Worm (Caenorhabditis elegans) whole organism, L4 larva: ENCODE data around the gene slc-25A29.

Source experiments
- D1046.2 ChIP-seq: fragments of 200-800 bp; sonication (Bioruptor generic); IDR thresholded peaks from 2 replicates; pipeline ENCODE4 v1.3.6; 2022; ENCODE audit warnings: missing genetic modification characterization, missing compliant biosample characterization
- F44E2.7 ChIP-seq: fragments of 200-800 bp; sonication (Bioruptor generic); IDR thresholded peaks from 2 replicates; pipeline ENCODE4 v2.1.2; 2022; ENCODE audit warnings: missing genetic modification characterization, missing compliant biosample characterization
- Y48G9A.11 ChIP-seq: fragments of 200-800 bp; sonication (Bioruptor generic); IDR thresholded peaks from 2 replicates; pipeline ENCODE4 v1.3.6; 2022; ENCODE audit warnings: missing genetic modification reagents, missing genetic modification characterization, missing compliant biosample characterization
- Y5F2A.4 ChIP-seq: fragments of 200-800 bp; sonication (Bioruptor generic); optimal IDR thresholded peaks from 2 replicates; lab custom pipeline; 2018; ENCODE audit warnings: mild to moderate bottlenecking, missing genetic modification characterization, missing compliant biosample characterization
- Y75B8A.6 ChIP-seq: fragments of 200-800 bp; sonication (Bioruptor generic); IDR thresholded peaks from 2 replicates; pipeline ENCODE4 v1.3.6; 2022; ENCODE audit warnings: missing genetic modification reagents, missing genetic modification characterization, missing compliant biosample characterization
- aha-1 ChIP-seq: fragments of 150-350 bp; peaks from one replicate; lab custom pipeline; 2014; ENCODE audit warnings: missing biosample characterization, missing genetic modification characterization
- aly-2 ChIP-seq: sonication (generic microtip); optimal IDR thresholded peaks from 2 replicates; lab custom pipeline; 2018; ENCODE audit warnings: missing biosample characterization, missing genetic modification characterization
- arid-1 ChIP-seq: fragments of 200-800 bp; sonication (Bioruptor generic); conservative IDR thresholded peaks from 2 replicates; pipeline ENCODE4 v1.3.6; 2022; ENCODE audit warnings: missing genetic modification reagents, missing genetic modification characterization, missing compliant biosample characterization
- ces-1 ChIP-seq: fragments of 150-350 bp; sonication (generic microtip); optimal IDR thresholded peaks from 4 replicates; lab custom pipeline; 2014; ENCODE audit warnings: missing biosample characterization, missing genetic modification reagents, missing genetic modification characterization
- dmd-6 ChIP-seq: fragments of 200-800 bp; sonication (Bioruptor generic); IDR thresholded peaks from 2 replicates; pipeline ENCODE4 v1.3.6; 2022; ENCODE audit warnings: missing genetic modification reagents, missing genetic modification characterization, missing compliant biosample characterization
- dmd-8 ChIP-seq: fragments of 200-800 bp; sonication (Bioruptor generic); IDR thresholded peaks from 2 replicates; pipeline ENCODE4 v1.3.6; 2022; ENCODE audit warnings: missing genetic modification characterization, missing compliant biosample characterization
- dmd-9 ChIP-seq: fragments of 200-800 bp; sonication (Bioruptor generic); IDR thresholded peaks from 2 replicates; pipeline ENCODE4 v1.3.6; 2022; ENCODE audit warnings: missing genetic modification reagents, missing genetic modification characterization, missing compliant biosample characterization
- egl-27 ChIP-seq: sonication (generic microtip); optimal IDR thresholded peaks from 3 replicates; lab custom pipeline; 2017; ENCODE audit warnings: missing biosample characterization, missing genetic modification reagents, missing genetic modification characterization
- egl-43 ChIP-seq: fragments of 200-800 bp; sonication (Bioruptor generic); IDR thresholded peaks from 2 replicates; pipeline ENCODE4 v1.3.6; 2022; ENCODE audit warnings: missing genetic modification reagents, missing genetic modification characterization, missing compliant biosample characterization
- fkh-10 ChIP-seq: fragments of 150-350 bp; optimal IDR thresholded peaks from 2 replicates; lab custom pipeline; 2014; ENCODE audit warnings: missing biosample characterization, missing genetic modification reagents, missing genetic modification characterization
- fos-1 ChIP-seq: fragments of 150-350 bp; optimal IDR thresholded peaks from 2 replicates; lab custom pipeline; 2014; ENCODE audit warnings: missing biosample characterization, missing genetic modification characterization
- gei-8 ChIP-seq: fragments of 200-800 bp; sonication (Bioruptor generic); optimal IDR thresholded peaks from 2 replicates; lab custom pipeline; 2018; ENCODE audit warnings: mild to moderate bottlenecking, missing genetic modification characterization, missing compliant biosample characterization
- hlh-30 ChIP-seq: sonication (generic microtip); optimal IDR thresholded peaks from 2 replicates; lab custom pipeline; 2017; ENCODE audit warnings: antibody characterized with exemption, mild to moderate bottlenecking, missing genetic modification characterization, missing compliant biosample characterization; ENCODE audit not compliant: insufficient read depth
- lin-15B ChIP-seq: fragments of 150-350 bp; sonication (generic microtip); optimal IDR thresholded peaks from 3 replicates; lab custom pipeline; 2014; ENCODE audit warnings: missing biosample characterization, missing genetic modification characterization
- lin-29 ChIP-seq: fragments of 200-800 bp; sonication (Bioruptor generic); IDR thresholded peaks from 2 replicates; pipeline ENCODE4 v1.3.6; 2022; ENCODE audit warnings: missing genetic modification reagents, missing genetic modification characterization, missing compliant biosample characterization
- lin-38 ChIP-seq: fragments of 200-800 bp; sonication (Bioruptor generic); IDR thresholded peaks from 2 replicates; pipeline ENCODE4 v1.3.6; 2022; ENCODE audit warnings: missing genetic modification reagents, missing genetic modification characterization, missing compliant biosample characterization
- lsy-2 ChIP-seq, 2 experiments: fragments of 150-350 bp in 1 of 2; sonication (generic microtip) in 1 of 2; optimal IDR thresholded peaks; 2 replicates each; lab custom pipeline; 2014 to 2017; ENCODE audit warnings: missing biosample characterization in 2 of 2, missing genetic modification characterization in 2 of 2
- mdl-1 ChIP-seq, 2 experiments: fragments of 150-350 bp in 1 of 2; sonication (generic microtip) in 1 of 2; optimal IDR thresholded peaks; 2 replicates each; lab custom pipeline; 2014 to 2017; ENCODE audit warnings: missing biosample characterization in 2 of 2, missing genetic modification characterization in 2 of 2
- mxl-2 ChIP-seq: fragments of 200-800 bp; sonication (Bioruptor generic); conservative IDR thresholded peaks from 2 replicates; pipeline ENCODE4 v1.3.6; 2022; ENCODE audit warnings: missing genetic modification reagents, missing genetic modification characterization, missing compliant biosample characterization
- nhr-102 ChIP-seq: sonication (generic microtip); optimal IDR thresholded peaks from 2 replicates; lab custom pipeline; 2016; ENCODE audit warnings: mild to moderate bottlenecking, missing genetic modification characterization, moderate library complexity, missing compliant biosample characterization
- nhr-237 ChIP-seq: sonication (generic microtip); optimal IDR thresholded peaks from 2 replicates; lab custom pipeline; 2017; ENCODE audit warnings: missing biosample characterization, missing genetic modification characterization
- nhr-25 ChIP-seq: sonication (generic microtip); optimal IDR thresholded peaks from 2 replicates; lab custom pipeline; 2017; ENCODE audit warnings: missing genetic modification characterization, mild to moderate bottlenecking, missing compliant biosample characterization, antibody characterized with exemption, moderate library complexity, borderline replicate concordance; ENCODE audit not compliant: insufficient read depth
- nhr-41 ChIP-seq: fragments of 200-800 bp; sonication (Bioruptor generic); IDR thresholded peaks from 2 replicates; pipeline ENCODE4 v1.3.6; 2022; ENCODE audit warnings: missing genetic modification reagents, missing genetic modification characterization, missing compliant biosample characterization
- nhr-42 ChIP-seq: fragments of 200-800 bp; sonication (Bioruptor generic); IDR thresholded peaks from 2 replicates; pipeline ENCODE4 v1.3.6; 2022; ENCODE audit warnings: missing genetic modification characterization, missing compliant biosample characterization
- nhr-76 ChIP-seq: fragments of 150-350 bp; optimal IDR thresholded peaks from 2 replicates; lab custom pipeline; 2014; ENCODE audit warnings: missing biosample characterization, missing genetic modification characterization
- pqm-1 ChIP-seq: sonication (generic microtip); optimal IDR thresholded peaks from 2 replicates; lab custom pipeline; 2017; ENCODE audit warnings: missing biosample characterization, missing genetic modification characterization
- rbr-2 ChIP-seq: sonication (generic microtip); optimal IDR thresholded peaks from 2 replicates; lab custom pipeline; 2016; ENCODE audit warnings: missing genotype, missing genetic modification characterization, missing compliant biosample characterization
- skn-1 ChIP-seq: fragments of 150-350 bp; optimal IDR thresholded peaks from 2 replicates; lab custom pipeline; 2014; ENCODE audit warnings: missing biosample characterization, missing genetic modification characterization
- snpc-1.2 ChIP-seq: fragments of 200-800 bp; sonication (Bioruptor generic); IDR thresholded peaks from 2 replicates; pipeline ENCODE4 v1.3.6; 2022; ENCODE audit warnings: missing genetic modification reagents, missing genetic modification characterization, missing compliant biosample characterization
- snpc-4 ChIP-seq: fragments of 150-350 bp; optimal IDR thresholded peaks from 2 replicates; lab custom pipeline; 2014; ENCODE audit warnings: missing biosample characterization, missing genetic modification characterization
- tag-97 ChIP-seq: fragments of 200-800 bp; sonication (Bioruptor generic); IDR thresholded peaks from 2 replicates; pipeline ENCODE4 v1.3.6; 2022; ENCODE audit warnings: missing genetic modification characterization, missing compliant biosample characterization
- unc-130 ChIP-seq: sonication (generic microtip); optimal IDR thresholded peaks from 2 replicates; lab custom pipeline; 2016; ENCODE audit warnings: missing genetic modification reagents, missing genetic modification characterization, missing compliant biosample characterization
- unc-39 ChIP-seq: sonication (generic microtip); optimal IDR thresholded peaks from 2 replicates; lab custom pipeline; 2017; ENCODE audit warnings: missing biosample characterization, missing genetic modification characterization
- unc-62 ChIP-seq, 3 experiments: fragments of 150-350 bp in 1 of 3; sonication (generic microtip); optimal IDR thresholded peaks in 2 of 3; peaks in 1 of 3; 1 replicate in 1 of 3; 2 replicates in 2 of 3; lab custom pipeline; 2014 to 2017; ENCODE audit warnings: missing biosample characterization in 3 of 3, missing genetic modification characterization in 3 of 3, missing genetic modification reagents in 3 of 3, missing genotype in 1 of 3
- zag-1 ChIP-seq: fragments of 150-350 bp; optimal IDR thresholded peaks from 2 replicates; lab custom pipeline; 2014; ENCODE audit warnings: missing biosample characterization, missing genetic modification characterization
- zfp-2 ChIP-seq: sonication (generic microtip); optimal IDR thresholded peaks from 2 replicates; lab custom pipeline; 2016; ENCODE audit warnings: mild to moderate bottlenecking, missing genetic modification characterization, missing compliant biosample characterization
- ztf-11 ChIP-seq: fragments of 150-350 bp; optimal IDR thresholded peaks from 2 replicates; lab custom pipeline; 2014; ENCODE audit warnings: missing biosample characterization, missing genetic modification characterization

Gene slc-25A29

ce11 chrV:14682870-14683269 is 24.9 kb upstream of the slc-25A29 start:
- TF ChIP-seq arid-1 (no peak), Y48G9A.11 (GFP tag; lab: Robert Waterston, UW) (no peak), zfp-2 (no peak), snpc-4 (tag; lab: Kevin White, UChicago) (no peak), lin-29 (no peak), dmd-9 (GFP tag; lab: Robert Waterston, UW) (no peak), egl-27 (tag; lab: Kevin White, UChicago) (no peak), skn-1 (no peak), fkh-10 (GFP tag; lab: Kevin White, UChicago) (no peak), Y75B8A.6 (GFP tag; lab: Robert Waterston, UW) (no peak), nhr-42 (GFP tag; lab: Robert Waterston, UW) (no peak), aha-1 (peak; percentile 15), nhr-25 (tag; lab: Kevin White, UChicago) (peak; percentile 8), rbr-2 (no peak), zag-1 (tag; lab: Kevin White, UChicago) (no peak), dmd-6 (GFP tag; lab: Robert Waterston, UW) (no peak), ces-1 (GFP tag; lab: Kevin White, UChicago) (no peak), dmd-8 (no peak), pqm-1 (no peak), D1046.2 (GFP tag; lab: Robert Waterston, UW) (no peak), unc-130 (GFP tag; lab: Kevin White, UChicago) (no peak), aly-2 (tag; lab: Kevin White, UChicago) (no peak), gei-8 (GFP tag; lab: Kevin White, UChicago) (no peak), fos-1 (no peak), lin-15B (tag; lab: Kevin White, UChicago) (no peak), egl-43 (GFP tag; lab: Robert Waterston, UW) (no peak), F44E2.7 (GFP tag; lab: Robert Waterston, UW) (no peak), Y5F2A.4 (GFP tag; lab: Kevin White, UChicago) (no peak), unc-62 (GFP tag; optimal IDR thresholded peaks at IDR 0.05 in 1 of 2; lab: Kevin White, UChicago) (peak in 1 of 2 experiments; percentile 55), unc-62 (tag; optimal IDR thresholded peaks at IDR 0.05; lab: Kevin White, UChicago) (no peak), lsy-2 (tag; optimal IDR thresholded peaks at IDR 0.05; lab: Kevin White, UChicago) (peak in 1 of 2 experiments; percentile 5), ztf-11 (tag; lab: Kevin White, UChicago) (no peak), nhr-102 (tag; lab: Kevin White, UChicago) (no peak), snpc-1.2 (no peak)
- TF ChIP-seq, all 104 proteins: peak for 4

ce11 chrV:14680014-14680413 is 22.0 kb upstream of the slc-25A29 start, which contains the start of gene C47E8.3:
C47E8.3 (plus strand) TSS chrV:14680314.
- peak; percentile 22 for TF ChIP-seq aha-1
- no peak for TF ChIP-seq nhr-237 (tag; lab: Kevin White, UChicago)

DNA sequence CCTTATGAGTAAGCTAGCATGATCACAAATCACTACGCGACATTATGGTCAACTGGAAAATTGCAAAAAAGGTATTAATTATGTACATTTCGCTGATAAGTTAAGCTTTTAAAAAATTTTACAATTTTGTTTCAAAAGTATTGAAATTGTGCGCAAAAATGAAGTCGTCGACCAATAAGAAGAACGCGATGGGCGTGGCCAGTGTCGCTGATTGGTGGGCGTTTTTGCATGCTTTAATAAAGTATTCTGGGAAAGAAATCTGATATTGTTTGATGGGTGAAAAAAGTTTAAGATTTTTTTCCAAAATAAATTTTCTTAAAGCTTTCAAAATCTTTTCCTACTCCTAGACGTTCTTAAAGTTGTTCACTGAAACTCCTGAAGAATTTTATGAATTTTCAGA is 20.3 kb upstream of the slc-25A29 start:
- TF ChIP-seq lin-38 (GFP tag; lab: Robert Waterston, UW) = no peak
- TF ChIP-seq nhr-41 (GFP tag; lab: Robert Waterston, UW) = no peak
- no peak for TF ChIP-seq rbr-2
- no peak for TF ChIP-seq mdl-1 (tag; optimal IDR thresholded peaks at IDR 0.05; lab: Kevin White, UChicago)
- TF ChIP-seq nhr-76 = no peak
- no peak for TF ChIP-seq nhr-237 (tag; lab: Kevin White, UChicago)

DNA sequence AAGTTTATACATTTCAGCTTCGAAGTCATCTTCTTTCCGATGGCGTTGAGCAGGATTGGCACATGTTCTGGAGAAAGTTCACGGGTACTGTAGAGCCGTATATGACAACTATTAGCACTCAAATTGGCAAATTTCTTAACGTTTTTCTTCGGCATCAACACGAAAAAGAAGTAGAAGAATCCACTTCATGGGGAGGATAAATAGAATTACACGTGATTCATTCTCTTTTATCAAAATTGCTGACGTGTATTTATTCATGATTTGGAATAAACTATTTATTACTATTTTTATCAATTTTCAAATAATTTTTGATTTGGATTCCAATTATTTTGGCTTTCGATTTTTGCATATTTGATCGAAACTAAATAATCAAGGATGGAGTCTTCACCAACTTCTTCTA is 7.8 kb upstream of the slc-25A29 start, which contains the start of gene C47E8.1:
Gene C47E8.1, plus strand, starts transcription at position 301 of the 400 bp plus-strand sequence.
- TF ChIP-seq pqm-1 (no peak), unc-130 (GFP tag; lab: Kevin White, UChicago) (no peak), snpc-4 (tag; lab: Kevin White, UChicago) (no peak), nhr-41 (GFP tag; lab: Robert Waterston, UW) (no peak), unc-39 (no peak), mxl-2 (GFP tag; lab: Robert Waterston, UW) (no peak), tag-97 (GFP tag; lab: Robert Waterston, UW) (no peak), hlh-30 (tag; lab: Kevin White, UChicago) (no peak), lin-15B (tag; lab: Kevin White, UChicago) (no peak)
